Fruit fly (Drosophila melanogaster) whole organism, wandering third instar larva: ENCODE measurements around the gene CG14042.

Experiments used
- Abd-B ChIP-seq: fragments of >200 bp; optimal IDR thresholded peaks from 2 replicates; lab custom pipeline; 2017; ENCODE audit warnings: missing biosample characterization, missing genetic modification characterization
- CG32264 ChIP-seq: fragments of 200-800 bp; sonication (Bioruptor generic); optimal IDR thresholded peaks from 2 replicates; lab custom pipeline; 2016; ENCODE audit warnings: missing biosample characterization, missing genetic modification characterization
- OdsH ChIP-seq: fragments of 200-800 bp; sonication (Bioruptor generic); optimal IDR thresholded peaks from 2 replicates; lab custom pipeline; 2016; ENCODE audit warnings: missing biosample characterization, mild to moderate bottlenecking, missing genetic modification characterization
- dsf ChIP-seq: sonication (Bioruptor generic); optimal IDR thresholded peaks from 2 replicates; lab custom pipeline; 2016; ENCODE audit warnings: missing biosample characterization, missing genetic modification characterization, borderline replicate concordance
- h ChIP-seq: fragments of 200-800 bp; sonication (Bioruptor generic); optimal IDR thresholded peaks from 3 replicates; lab custom pipeline; 2016; ENCODE audit warnings: missing biosample characterization, mild to moderate bottlenecking, missing genetic modification characterization

DNA sequence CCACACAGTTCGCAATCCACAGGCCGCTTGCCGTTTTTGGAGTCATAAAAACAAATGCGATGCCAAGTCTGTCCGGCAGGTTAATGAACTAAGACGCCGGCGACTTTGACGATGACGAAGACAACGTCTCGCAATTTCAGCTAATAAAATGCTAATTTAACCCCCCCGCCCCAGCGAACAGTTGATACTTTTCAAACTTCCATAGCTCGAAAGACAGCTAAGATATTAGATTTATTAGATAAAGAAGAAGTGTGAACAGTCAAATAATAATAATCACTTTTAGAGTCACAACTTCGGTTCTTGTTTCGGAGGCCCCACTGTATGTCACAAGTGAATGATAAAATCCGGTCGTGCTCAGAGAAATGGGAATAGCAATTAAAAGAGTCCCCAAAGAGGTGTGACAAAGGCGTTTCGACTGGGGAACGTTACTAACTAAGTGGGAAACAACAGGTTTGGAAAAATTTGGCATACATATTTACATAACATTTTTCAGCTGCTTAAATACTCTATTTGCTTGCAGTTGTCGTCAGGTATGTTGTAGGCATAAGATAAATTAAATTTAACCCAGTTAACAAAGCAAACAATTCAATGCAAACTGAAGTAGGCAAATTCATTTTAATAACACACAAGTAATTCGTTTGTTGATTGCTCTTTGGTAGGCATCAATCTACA lies 47.2 kb downstream of the CG14042 start:
- peak; percentile 5 for TF ChIP-seq dsf (GFP tag; lab: Kevin White, UChicago)
- no peak for TF ChIP-seq CG32264 (GFP tag; lab: Kevin White, UChicago)
- peak; percentile 63 for TF ChIP-seq OdsH (GFP tag; lab: Kevin White, UChicago)
- TF ChIP-seq Abd-B (GFP tag; lab: Kevin White, UChicago) = no peak
- TF ChIP-seq h (GFP tag; lab: Kevin White, UChicago) = peak; percentile 51
